Fruit fly (Drosophila melanogaster) whole organism, embryonic: ENCODE measurements around the gene CG6040.

Experiments
- Bdp1 ChIP-seq: fragments of 200-800 bp; sonication (Bioruptor generic); optimal IDR thresholded peaks from 3 replicates; lab custom pipeline; 2016; ENCODE audit warnings: missing biosample characterization, missing genetic modification characterization
- Bteb2 ChIP-seq: fragments of 200-800 bp; sonication (Bioruptor generic); optimal IDR thresholded peaks from 2 replicates; lab custom pipeline; 2016; ENCODE audit warnings: missing biosample characterization, missing genetic modification characterization
- CG10209 ChIP-seq: fragments of 200-800 bp; sonication (Bioruptor generic); optimal IDR thresholded peaks from 3 replicates; lab custom pipeline; 2017; ENCODE audit warnings: missing biosample characterization, mild to moderate bottlenecking, missing genetic modification characterization, missing genetic modification reagents
- CG11093 ChIP-seq: fragments of 200-800 bp; sonication (Bioruptor generic); IDR thresholded peaks from 3 replicates; pipeline ENCODE4 v1.3.6; 2022; ENCODE audit warnings: missing biosample characterization, missing genetic modification characterization
- CG11723 ChIP-seq: fragments of 200-800 bp; sonication (Bioruptor generic); optimal IDR thresholded peaks from 2 replicates; lab custom pipeline; 2017; ENCODE audit warnings: missing biosample characterization, mild to moderate bottlenecking, missing genetic modification characterization
- CG13287 ChIP-seq: fragments of 200-800 bp; sonication (Bioruptor generic); IDR thresholded peaks from 2 replicates; pipeline ENCODE4 v1.3.6; 2022; ENCODE audit warnings: missing biosample characterization, missing genetic modification characterization; ENCODE audit not compliant: partially characterized antibody
- CG15269 ChIP-seq: fragments of 200-800 bp; sonication (Bioruptor generic); optimal IDR thresholded peaks from 2 replicates; lab custom pipeline; 2018; ENCODE audit warnings: missing biosample characterization, mild to moderate bottlenecking, missing genetic modification characterization, moderate library complexity
- CG1529 ChIP-seq: fragments of 200-800 bp; sonication (Bioruptor generic); optimal IDR thresholded peaks from 3 replicates; lab custom pipeline; 2018; ENCODE audit warnings: missing biosample characterization, missing genetic modification characterization
- CG15696 ChIP-seq: fragments of 200-800 bp; sonication (Bioruptor generic); optimal IDR thresholded peaks from 2 replicates; lab custom pipeline; 2019; ENCODE audit warnings: missing biosample characterization, mild to moderate bottlenecking, missing genetic modification characterization, moderate library complexity
- CG16779 ChIP-seq: fragments of 200-800 bp; sonication (Bioruptor generic); IDR thresholded peaks from 2 replicates; pipeline ENCODE4 v1.3.6; 2022; ENCODE audit warnings: missing biosample characterization, missing genetic modification characterization
- CG17912 ChIP-seq: fragments of 200-800 bp; sonication (Bioruptor generic); optimal IDR thresholded peaks from 2 replicates; lab custom pipeline; 2018; ENCODE audit warnings: missing biosample characterization, mild to moderate bottlenecking, missing genetic modification characterization
- CG18011 ChIP-seq: fragments of 200-800 bp; sonication (Bioruptor generic); optimal IDR thresholded peaks from 2 replicates; lab custom pipeline; 2017; ENCODE audit warnings: missing biosample characterization, missing genetic modification characterization, mild to moderate bottlenecking, moderate library complexity, missing genotype
- CG31365 ChIP-seq: fragments of 200-800 bp; sonication (Bioruptor generic); optimal IDR thresholded peaks from 2 replicates; lab custom pipeline; 2018; ENCODE audit warnings: missing biosample characterization, mild to moderate bottlenecking, missing genetic modification characterization
- CG32772 ChIP-seq: fragments of 200-800 bp; sonication (Bioruptor generic); IDR thresholded peaks from 2 replicates; pipeline ENCODE4 v1.3.6; 2022; ENCODE audit warnings: missing biosample characterization, missing genetic modification characterization
- CG33213 ChIP-seq: fragments of 200-800 bp; sonication (Bioruptor generic); optimal IDR thresholded peaks from 3 replicates; lab custom pipeline; 2016; ENCODE audit warnings: missing biosample characterization, missing genetic modification characterization
- CG3407 ChIP-seq: fragments of 200-800 bp; sonication (Bioruptor generic); optimal IDR thresholded peaks from 2 replicates; lab custom pipeline; 2018; ENCODE audit warnings: missing biosample characterization, mild to moderate bottlenecking, missing genetic modification characterization
- CG34422 ChIP-seq: fragments of 200-800 bp; sonication (Bioruptor generic); IDR thresholded peaks from 3 replicates; pipeline ENCODE4 v1.3.6; 2022; ENCODE audit warnings: missing biosample characterization, missing genetic modification characterization
- CG4404 ChIP-seq: fragments of 200-800 bp; sonication (Bioruptor generic); IDR thresholded peaks from 2 replicates; pipeline ENCODE4 v1.3.6; 2022; ENCODE audit warnings: missing biosample characterization, missing genetic modification characterization
- CG6689 ChIP-seq: fragments of 200-800 bp; sonication (Bioruptor generic); IDR thresholded peaks from 2 replicates; pipeline ENCODE4 v1.3.6; 2022; ENCODE audit warnings: missing biosample characterization, missing genetic modification characterization
- CG9817 ChIP-seq: fragments of 200-800 bp; sonication (Bioruptor generic); optimal IDR thresholded peaks from 2 replicates; lab custom pipeline; 2018; ENCODE audit warnings: missing biosample characterization, mild to moderate bottlenecking, missing genetic modification characterization, moderate library complexity
- CkIIα-i1 ChIP-seq: fragments of 200-800 bp; sonication (Bioruptor generic); IDR thresholded peaks from 2 replicates; pipeline ENCODE4 v1.3.6; 2022; ENCODE audit warnings: missing biosample characterization, missing genetic modification characterization
- Dad ChIP-seq: fragments of 200-800 bp; sonication (Bioruptor generic); optimal IDR thresholded peaks from 3 replicates; lab custom pipeline; 2016; ENCODE audit warnings: missing biosample characterization, missing genetic modification characterization
- Dbx ChIP-seq: fragments of 200-800 bp; sonication (Bioruptor generic); IDR thresholded peaks from 3 replicates; pipeline ENCODE4 v1.3.6; 2022; ENCODE audit warnings: missing biosample characterization, missing genetic modification characterization
- Dp ChIP-seq: fragments of 200-800 bp; sonication (Bioruptor generic); optimal IDR thresholded peaks from 2 replicates; lab custom pipeline; 2018; ENCODE audit warnings: missing biosample characterization, mild to moderate bottlenecking, missing genetic modification characterization, moderate library complexity
- Ets97D ChIP-seq: fragments of 200-800 bp; sonication (Bioruptor generic); optimal IDR thresholded peaks from 3 replicates; lab custom pipeline; 2016; ENCODE audit warnings: missing biosample characterization, missing genetic modification characterization
- Hand ChIP-seq: fragments of 200-800 bp; sonication (Bioruptor generic); optimal IDR thresholded peaks from 2 replicates; lab custom pipeline; 2017; ENCODE audit warnings: mild to moderate bottlenecking, missing biosample characterization, missing genetic modification reagents, missing genetic modification characterization
- Opbp ChIP-seq: fragments of 200-800 bp; sonication (Bioruptor generic); IDR thresholded peaks from 3 replicates; pipeline ENCODE4 v1.3.6; 2022; ENCODE audit warnings: missing biosample characterization, missing genetic modification characterization; ENCODE audit not compliant: partially characterized antibody
- Six4 ChIP-seq: fragments of 200-800 bp; sonication (Bioruptor generic); optimal IDR thresholded peaks from 2 replicates; lab custom pipeline; 2016; ENCODE audit warnings: missing biosample characterization, missing genetic modification characterization
- Sry-δ ChIP-seq: fragments of 200-800 bp; sonication (Bioruptor generic); optimal IDR thresholded peaks from 2 replicates; lab custom pipeline; 2016; ENCODE audit warnings: missing biosample characterization, missing genetic modification characterization
- Ssrp ChIP-seq: fragments of 200-800 bp; sonication (Bioruptor generic); optimal IDR thresholded peaks from 2 replicates; lab custom pipeline; 2018; ENCODE audit warnings: missing biosample characterization, mild to moderate bottlenecking, missing genetic modification characterization, moderate library complexity
- ap ChIP-seq: fragments of 200-800 bp; sonication (Bioruptor generic); IDR thresholded peaks from 2 replicates; pipeline ENCODE4 v1.3.6; 2022; ENCODE audit warnings: missing biosample characterization, missing genetic modification characterization
- bigmax ChIP-seq: fragments of 200-800 bp; sonication (Bioruptor generic); optimal IDR thresholded peaks from 2 replicates; lab custom pipeline; 2018; ENCODE audit warnings: missing biosample characterization, mild to moderate bottlenecking, missing genetic modification characterization
- btn ChIP-seq: fragments of 200-800 bp; sonication (Bioruptor generic); optimal IDR thresholded peaks from 2 replicates; lab custom pipeline; 2016; ENCODE audit warnings: missing biosample characterization, missing genetic modification characterization
- chm ChIP-seq: fragments of 200-800 bp; sonication (Bioruptor generic); IDR thresholded peaks from 2 replicates; pipeline ENCODE4 v1.3.6; 2022; ENCODE audit warnings: missing biosample characterization, missing genetic modification characterization
- ci ChIP-seq: fragments of 200-800 bp; sonication (Bioruptor generic); IDR thresholded peaks from 3 replicates; pipeline ENCODE4 v1.3.6; 2022; ENCODE audit warnings: missing biosample characterization, missing genetic modification characterization
- emc ChIP-seq: fragments of 200-800 bp; sonication (Bioruptor generic); optimal IDR thresholded peaks from 2 replicates; lab custom pipeline; 2016; ENCODE audit warnings: missing biosample characterization, missing genetic modification characterization
- ewg ChIP-seq: fragments of 200-800 bp; sonication (Bioruptor generic); optimal IDR thresholded peaks from 3 replicates; lab custom pipeline; 2017; ENCODE audit warnings: mild to moderate bottlenecking, missing biosample characterization, missing genetic modification reagents, missing genetic modification characterization
- ftz-f1 ChIP-seq: fragments of 200-800 bp; sonication (Bioruptor generic); optimal IDR thresholded peaks from 2 replicates; lab custom pipeline; 2016; ENCODE audit warnings: missing biosample characterization, missing genetic modification characterization
- gce ChIP-seq: fragments of 200-800 bp; sonication (Bioruptor generic); IDR thresholded peaks from 3 replicates; pipeline ENCODE4 v1.3.6; 2022; ENCODE audit warnings: missing biosample characterization, missing genetic modification characterization
- ind ChIP-seq: fragments of 200-800 bp; sonication (Bioruptor generic); optimal IDR thresholded peaks from 3 replicates; lab custom pipeline; 2016; ENCODE audit warnings: missing biosample characterization, missing genetic modification characterization
- luna ChIP-seq: fragments of 200-800 bp; sonication (Bioruptor generic); optimal IDR thresholded peaks from 2 replicates; lab custom pipeline; 2016; ENCODE audit warnings: missing biosample characterization, missing genetic modification characterization
- maf-S ChIP-seq: fragments of 200-800 bp; sonication (Bioruptor generic); optimal IDR thresholded peaks from 2 replicates; lab custom pipeline; 2016; ENCODE audit warnings: missing biosample characterization, missing genetic modification characterization
- schlank ChIP-seq: fragments of 200-800 bp; sonication (Bioruptor generic); optimal IDR thresholded peaks from 2 replicates; lab custom pipeline; 2018; ENCODE audit warnings: missing biosample characterization, mild to moderate bottlenecking, missing genetic modification characterization
- seq ChIP-seq: fragments of 200-800 bp; sonication (Bioruptor generic); IDR thresholded peaks from 2 replicates; pipeline ENCODE4 v1.3.6; 2022; ENCODE audit warnings: missing biosample characterization, missing genetic modification characterization
- sima ChIP-seq: fragments of 200-800 bp; sonication (Bioruptor generic); optimal IDR thresholded peaks from 2 replicates; lab custom pipeline; 2016; ENCODE audit warnings: missing biosample characterization, missing genetic modification characterization
- so ChIP-seq: fragments of 200-800 bp; sonication (Bioruptor generic); IDR thresholded peaks from 3 replicates; pipeline ENCODE4 v1.3.6; 2022; ENCODE audit warnings: missing biosample characterization, missing genetic modification characterization
- ssp ChIP-seq: fragments of 200-800 bp; sonication (Bioruptor generic); IDR thresholded peaks from 2 replicates; pipeline ENCODE4 v1.3.6; 2022; ENCODE audit warnings: missing biosample characterization, missing genetic modification characterization
- tna ChIP-seq: fragments of 200-800 bp; sonication (Bioruptor generic); IDR thresholded peaks from 2 replicates; pipeline ENCODE4 v1.3.6; 2022; ENCODE audit warnings: missing biosample characterization, missing genetic modification characterization; ENCODE audit not compliant: partially characterized antibody
- vfl ChIP-seq: fragments of 200-800 bp; sonication (Bioruptor generic); optimal IDR thresholded peaks from 2 replicates; lab custom pipeline; 2016; ENCODE audit warnings: missing biosample characterization, missing genetic modification characterization
- z ChIP-seq: fragments of 200-800 bp; sonication (Bioruptor generic); IDR thresholded peaks from 3 replicates; pipeline ENCODE4 v1.3.6; 2022; ENCODE audit warnings: missing biosample characterization, missing genetic modification characterization

CG6040 gene

DNA sequence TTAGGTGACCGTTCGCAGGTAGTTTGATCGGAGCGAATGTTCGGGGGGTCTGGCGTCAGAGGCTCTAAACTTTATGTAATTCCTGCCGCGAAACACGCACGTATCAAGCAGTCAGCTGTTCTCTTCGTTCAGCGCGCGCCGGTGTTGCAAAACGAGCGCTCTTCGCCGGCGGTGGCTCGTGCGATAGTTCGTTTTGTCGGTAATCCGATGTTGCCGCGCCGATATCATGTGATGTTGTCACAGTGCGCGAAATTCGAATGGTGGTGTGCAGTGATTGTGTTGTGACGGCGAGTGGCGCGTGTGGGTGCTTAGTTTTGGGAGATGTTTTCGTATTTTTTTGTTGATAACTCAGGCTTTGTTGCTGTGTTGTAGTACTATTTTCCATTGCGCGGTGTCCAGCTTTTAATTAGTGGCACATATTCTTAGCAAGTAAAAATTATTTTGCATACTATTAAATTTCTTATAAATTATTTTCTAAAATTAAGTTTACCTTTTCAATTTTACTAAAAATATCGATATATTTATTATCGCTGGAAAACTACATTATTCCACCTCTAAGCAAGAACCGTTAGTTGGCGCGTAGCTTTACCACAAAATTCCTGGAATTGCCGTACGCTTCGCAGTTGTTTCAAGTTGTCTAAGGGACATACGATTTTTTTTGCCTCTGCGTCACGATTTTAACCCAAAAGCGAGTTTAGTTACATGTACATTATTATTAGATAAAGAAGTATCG, 60.1 kb downstream of the CG6040 start, which contains the start of gene nanos (continued):
- TF ChIP-seq Six4 (GFP tag; lab: Kevin White, UChicago) (peak; percentile 31), CG1529 (GFP tag; lab: Kevin White, UChicago) (peak; percentile 35), Opbp (GFP tag; lab: Robert Waterston, UW) (peak; percentile 99), CkIIα-i1 (GFP tag; lab: Robert Waterston, UW) (no peak), bigmax (peak; percentile 89), sima (no peak), CG6689 (GFP tag; lab: Robert Waterston, UW) (0 out of 2 replicates have a peak, but pooled peaks have one; percentile 23), Dbx (GFP tag; lab: Robert Waterston, UW) (peak; percentile 90), vfl (peak; percentile 59), ind (GFP tag; lab: Kevin White, UChicago) (peak; percentile 64), ci (GFP tag; lab: Robert Waterston, UW) (peak; percentile 81), ftz-f1 (peak; percentile 62), ap (GFP tag; lab: Robert Waterston, UW) (0 out of 2 replicates have a peak, but pooled peaks have one; percentile 7), gce (GFP tag; lab: Robert Waterston, UW) (no peak), btn (no peak), CG11723 (GFP tag; lab: Kevin White, UChicago) (peak; percentile 48), so (0 out of 3 replicates have a peak, but pooled peaks have one; percentile 11), CG33213 (GFP tag; lab: Kevin White, UChicago) (peak; percentile 69), emc (peak; percentile 20), z (GFP tag; lab: Robert Waterston, UW) (no peak), CG17912 (GFP tag; lab: Kevin White, UChicago) (peak; percentile 74), maf-S (peak; percentile 69), CG4404 (GFP tag; lab: Robert Waterston, UW) (peak; percentile 44; the same call in 1 of the 2 replicates), luna (GFP tag; lab: Kevin White, UChicago) (peak; percentile 55), Dp (GFP tag; lab: Kevin White, UChicago) (peak; percentile 99), tna (GFP tag; lab: Robert Waterston, UW) (peak; percentile 98), CG15269 (tag; lab: Kevin White, UChicago) (peak; percentile 24), Dad (GFP tag; lab: Kevin White, UChicago) (peak; percentile 80), CG10209 (GFP tag; lab: Kevin White, UChicago) (peak; percentile 65), CG34422 (GFP tag; lab: Robert Waterston, UW) (peak; percentile 84), ssp (GFP tag; lab: Robert Waterston, UW) (peak; percentile 62), Hand (GFP tag; lab: Kevin White, UChicago) (no peak), CG32772 (GFP tag; lab: Robert Waterston, UW) (no peak), CG16779 (GFP tag; lab: Robert Waterston, UW) (peak; percentile 71), CG13287 (GFP tag; lab: Robert Waterston, UW) (peak; percentile 99), CG11093 (no peak), ewg (peak; percentile 56), seq (no peak), CG3407 (GFP tag; lab: Kevin White, UChicago) (no peak), chm (no peak), Ets97D (peak; percentile 86), schlank (no peak), Ssrp (tag; lab: Kevin White, UChicago) (no peak), CG9817 (tag; lab: Kevin White, UChicago) (peak; percentile 60), CG31365 (tag; lab: Kevin White, UChicago) (no peak), Bdp1 (peak; percentile 50), CG15696 (tag; lab: Kevin White, UChicago) (no peak), CG18011 (GFP tag; lab: Kevin White, UChicago) (peak; percentile 67), Sry-δ (GFP tag; lab: Kevin White, UChicago) (peak; percentile 95), Bteb2 (peak; percentile 51)
